Fruit fly (Drosophila melanogaster): Measurements from ENCODE around the gene CG8500.

Gene CG8500

DNA sequence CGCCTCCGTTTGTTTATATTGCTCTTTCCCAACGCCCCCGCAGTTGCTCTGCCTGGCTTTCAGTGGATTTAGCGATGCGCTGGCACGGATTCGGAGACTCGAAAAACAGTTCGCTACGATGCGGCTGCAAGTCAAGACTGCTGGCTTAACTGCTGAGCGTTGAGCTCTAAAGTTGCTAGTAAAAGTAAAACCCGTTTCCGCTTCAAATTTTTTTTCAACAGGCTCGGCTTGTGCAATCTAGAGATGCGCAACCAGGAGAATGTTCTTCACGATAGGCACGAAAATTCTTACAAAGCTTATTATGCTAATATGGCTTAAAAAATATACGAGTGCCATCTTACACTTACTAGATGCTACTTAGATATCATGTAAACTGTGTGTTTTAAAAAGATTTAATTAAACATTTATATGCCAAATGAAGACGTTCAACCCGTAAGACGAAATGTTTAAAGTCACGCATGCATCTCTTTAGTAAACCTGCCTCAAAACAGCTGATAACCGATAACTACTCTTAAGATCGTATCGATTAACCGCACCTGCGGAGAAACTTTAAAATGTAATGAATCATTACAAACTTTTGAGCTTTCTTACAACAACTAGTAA is 37.1 kb upstream of the CG8500 start, which contains the start of gene CG12948 (continued):
- TF ChIP-seq unpg (GFP tag; optimal IDR thresholded peaks at IDR 0.05) = no peak
- TF ChIP-seq Nf-YB (GFP tag; optimal IDR thresholded peaks at IDR 0.05) = peak; percentile 17
- TF ChIP-seq bbx (GFP tag; IDR thresholded peaks at IDR 0.05; ENCODE audit: partially characterized antibody) = peak; percentile 75
- peak; percentile 60 for TF ChIP-seq mam (GFP tag; optimal IDR thresholded peaks at IDR 0.05)
- TF ChIP-seq org-1 (GFP tag; optimal IDR thresholded peaks at IDR 0.05) = no peak
- TF ChIP-seq HLH4C (GFP tag; IDR thresholded peaks at IDR 0.05; ENCODE audit: partially characterized antibody) = peak; percentile 79
- TF ChIP-seq jigr1 (GFP tag; IDR thresholded peaks at IDR 0.05) = no peak
- 0 out of 2 replicates have a peak, but pooled peaks have one; percentile 19 for TF ChIP-seq onecut (GFP tag; IDR thresholded peaks at IDR 0.05)
- TF ChIP-seq Pdp1 (GFP tag; optimal IDR thresholded peaks at IDR 0.05) = peak; percentile 36 to 83
- peak; percentile 4 for TF ChIP-seq Spps (tag; optimal IDR thresholded peaks at IDR 0.05)
- peak; percentile 52 for TF ChIP-seq CG18262 (tag; optimal IDR thresholded peaks at IDR 0.05)
- peak; percentile 98 for TF ChIP-seq Doc3 (GFP tag; IDR thresholded peaks at IDR 0.05; ENCODE audit: partially characterized antibody)
- peak; percentile 46 for TF ChIP-seq dmrt11E (tag; optimal IDR thresholded peaks at IDR 0.05)
- TF ChIP-seq HmgZ (tag; optimal IDR thresholded peaks at IDR 0.05) = peak; percentile 63
- peak; percentile 9 for TF ChIP-seq CG4854 (GFP tag; optimal IDR thresholded peaks at IDR 0.05)
- 0 out of 2 replicates have a peak, but pooled peaks have one; percentile 43 for TF ChIP-seq Ptx1 (GFP tag; IDR thresholded peaks at IDR 0.05)
- no peak for TF ChIP-seq Hr39 (optimal IDR thresholded peaks at IDR 0.05)
- peak; percentile 67 for TF ChIP-seq slbo (GFP tag; IDR thresholded peaks at IDR 0.05)
- TF ChIP-seq Stat92E (GFP tag; optimal IDR thresholded peaks at IDR 0.05) = no peak
- peak; percentile 77 for TF ChIP-seq CG2120 (GFP tag; optimal IDR thresholded peaks at IDR 0.05)
- TF ChIP-seq CG8388 (GFP tag; optimal IDR thresholded peaks at IDR 0.05) = peak; percentile 31
- peak; percentile 62 for TF ChIP-seq CG10543 (GFP tag; optimal IDR thresholded peaks at IDR 0.05)
- no peak for TF ChIP-seq sc (optimal IDR thresholded peaks at IDR 0.05)
- no peak for TF ChIP-seq sc (GFP tag; optimal IDR thresholded peaks at IDR 0.05)
- peak; percentile 56 for TF ChIP-seq CG17385 (GFP tag; optimal IDR thresholded peaks at IDR 0.05)
- no peak for TF ChIP-seq sim (GFP tag; IDR thresholded peaks at IDR 0.05)
- 0 out of 2 replicates have a peak, but pooled peaks have one; percentile 44 for TF ChIP-seq CG9215 (GFP tag; IDR thresholded peaks at IDR 0.05)
- TF ChIP-seq pfk (GFP tag; optimal IDR thresholded peaks at IDR 0.05) = no peak
- TF ChIP-seq sob (GFP tag; IDR thresholded peaks at IDR 0.05) = peak; percentile 60
- TF ChIP-seq CG15011 (GFP tag; optimal IDR thresholded peaks at IDR 0.05) = no peak
- TF ChIP-seq Lhr (GFP tag; optimal IDR thresholded peaks at IDR 0.05) = no peak
- TF ChIP-seq row (GFP tag; IDR thresholded peaks at IDR 0.05) = peak; percentile 95
- no peak; the same call in 1 of the 3 replicates for TF ChIP-seq CG17361 (GFP tag; IDR thresholded peaks at IDR 0.05)
- TF ChIP-seq CG3407 (GFP tag; optimal IDR thresholded peaks at IDR 0.05) = no peak
- TF ChIP-seq gro (GFP tag; optimal IDR thresholded peaks at IDR 0.05) = peak; percentile 55
- no peak for TF ChIP-seq ap (GFP tag; IDR thresholded peaks at IDR 0.05)
- peak; percentile 78; the same call in 2 of the 3 replicates for TF ChIP-seq CG14860 (GFP tag; IDR thresholded peaks at IDR 0.05; ENCODE audit: partially characterized antibody)
- peak; percentile 21 for TF ChIP-seq HmgD (GFP tag; optimal IDR thresholded peaks at IDR 0.05)
- peak; percentile 49 for TF ChIP-seq corto (GFP tag; optimal IDR thresholded peaks at IDR 0.05)
- peak; percentile 29 for TF ChIP-seq ERR (GFP tag; optimal IDR thresholded peaks at IDR 0.05)
- TF ChIP-seq oc (tag; optimal IDR thresholded peaks at IDR 0.05) = no peak
- no peak for TF ChIP-seq CG13123 (GFP tag; optimal IDR thresholded peaks at IDR 0.05)
- no peak for TF ChIP-seq TFAM (GFP tag; optimal IDR thresholded peaks at IDR 0.05)
- peak; percentile 72 for TF ChIP-seq lilli (GFP tag; optimal IDR thresholded peaks at IDR 0.05)
- peak; percentile 22 for TF ChIP-seq dm (GFP tag; optimal IDR thresholded peaks at IDR 0.05)
- no peak for TF ChIP-seq E2f2 (GFP tag; IDR thresholded peaks at IDR 0.05)
- no peak for TF ChIP-seq HLHmδ (GFP tag; optimal IDR thresholded peaks at IDR 0.05)
- TF ChIP-seq sna (GFP tag; IDR thresholded peaks at IDR 0.05; ENCODE audit: partially characterized antibody) = peak; percentile 96
- no peak for TF ChIP-seq fd102C (GFP tag; optimal IDR thresholded peaks at IDR 0.05)

All from whole organism, embryonic.